Worm (Caenorhabditis elegans) whole organism, L3 larva: ENCODE data around the gene tag-293.
"Not testable (repeated sequence)": the region's sequence is repeated elsewhere in the genome, so short reads cannot be mapped to it uniquely, and the experiment has no call there.

ENCODE experiments used
- R02D3.7 ChIP-seq: fragments of 150-350 bp; optimal IDR thresholded peaks from 2 replicates; lab custom pipeline; 2014; ENCODE audit warnings: missing biosample characterization, missing genetic modification characterization
- aly-2 ChIP-seq: fragments of 150-350 bp; optimal IDR thresholded peaks from 2 replicates; lab custom pipeline; 2014; ENCODE audit warnings: missing biosample characterization, missing genetic modification characterization
- ceh-82 ChIP-seq: fragments of 150-350 bp; optimal IDR thresholded peaks from 2 replicates; lab custom pipeline; 2014; ENCODE audit warnings: missing biosample characterization, missing genetic modification characterization
- elt-1 ChIP-seq: fragments of 150-350 bp; optimal IDR thresholded peaks from 2 replicates; lab custom pipeline; 2014; ENCODE audit warnings: missing biosample characterization, missing genetic modification characterization
- mdl-1 ChIP-seq: fragments of 150-350 bp; optimal IDR thresholded peaks from 2 replicates; lab custom pipeline; 2014; ENCODE audit warnings: missing biosample characterization, missing genetic modification characterization
- nhr-25 ChIP-seq: sonication (generic microtip); optimal IDR thresholded peaks from 2 replicates; lab custom pipeline; 2017; ENCODE audit warnings: missing biosample characterization, missing genetic modification characterization
- nhr-28 ChIP-seq: fragments of 150-350 bp; optimal IDR thresholded peaks from 2 replicates; lab custom pipeline; 2014; ENCODE audit warnings: missing biosample characterization, missing genetic modification characterization
- pqm-1 ChIP-seq: fragments of 150-350 bp; optimal IDR thresholded peaks from 2 replicates; lab custom pipeline; 2017; ENCODE audit warnings: missing biosample characterization, missing genetic modification characterization, inconsistent platforms

ce11 chrV:7345494-7345893, 9.9 kb downstream of the tag-293 start, which contains the start of gene nhr-147:
- not testable (repeated sequence) for TF ChIP-seq aly-2; mdl-1 (tag; lab: Kevin White, UChicago); elt-1 (tag; lab: Kevin White, UChicago); pqm-1; nhr-28 (tag; lab: Kevin White, UChicago); nhr-25 (tag; lab: Kevin White, UChicago); ceh-82 (tag; lab: Kevin White, UChicago); R02D3.7 (tag; lab: Kevin White, UChicago)
